Fruit fly (Drosophila melanogaster) whole organism, embryonic: ENCODE measurements around the gene CG10804.

Experiments used
- Adf1 ChIP-seq: fragments of 200-800 bp; sonication (Bioruptor generic); IDR thresholded peaks from 2 replicates; pipeline ENCODE4 v1.3.6; 2022; ENCODE audit warnings: missing biosample characterization, missing genetic modification characterization
- B-H1 ChIP-seq: fragments of 200-800 bp; sonication (Bioruptor generic); IDR thresholded peaks from 3 replicates; pipeline ENCODE4 v1.3.6; 2022; ENCODE audit warnings: missing biosample characterization, missing genetic modification characterization
- CG10321 ChIP-seq: fragments of 200-800 bp; sonication (Bioruptor generic); IDR thresholded peaks from 2 replicates; pipeline ENCODE4 v1.3.6; 2022; ENCODE audit warnings: missing biosample characterization, missing genetic modification characterization
- CG11398 ChIP-seq: fragments of 200-800 bp; sonication (Bioruptor generic); optimal IDR thresholded peaks from 2 replicates; lab custom pipeline; 2016; ENCODE audit warnings: missing biosample characterization, missing genetic modification characterization
- CG11695 ChIP-seq: fragments of 200-800 bp; sonication (Bioruptor generic); IDR thresholded peaks from 3 replicates; pipeline ENCODE4 v1.3.6; 2022; ENCODE audit warnings: missing biosample characterization, missing genetic modification characterization
- CG12071 ChIP-seq: fragments of 200-800 bp; sonication (Bioruptor generic); optimal IDR thresholded peaks from 3 replicates; lab custom pipeline; 2018; ENCODE audit warnings: missing biosample characterization, mild to moderate bottlenecking, missing genetic modification characterization
- CG12236 ChIP-seq: fragments of 200-800 bp; sonication (Bioruptor generic); optimal IDR thresholded peaks from 2 replicates; lab custom pipeline; 2016; ENCODE audit warnings: missing biosample characterization, missing genetic modification characterization
- CG14050 ChIP-seq: fragments of 200-800 bp; sonication (Bioruptor generic); IDR thresholded peaks from 3 replicates; pipeline ENCODE4 v1.3.6; 2022; ENCODE audit warnings: missing biosample characterization, missing genetic modification characterization
- CG14710 ChIP-seq: fragments of 200-800 bp; sonication (Bioruptor generic); optimal IDR thresholded peaks from 3 replicates; lab custom pipeline; 2019; ENCODE audit warnings: missing biosample characterization, mild to moderate bottlenecking, missing genetic modification characterization, moderate library complexity
- CG16779 ChIP-seq: fragments of 200-800 bp; sonication (Bioruptor generic); IDR thresholded peaks from 2 replicates; pipeline ENCODE4 v1.3.6; 2022; ENCODE audit warnings: missing biosample characterization, missing genetic modification characterization
- CG17385 ChIP-seq: fragments of 200-800 bp; sonication (Bioruptor generic); optimal IDR thresholded peaks from 3 replicates; lab custom pipeline; 2018; ENCODE audit warnings: missing biosample characterization, mild to moderate bottlenecking, missing genetic modification characterization
- CG2889 ChIP-seq: fragments of 200-800 bp; sonication (Bioruptor generic); IDR thresholded peaks from 3 replicates; pipeline ENCODE4 v1.3.6; 2022; ENCODE audit warnings: missing biosample characterization, missing genetic modification characterization
- CG30020 ChIP-seq: fragments of 200-800 bp; optimal IDR thresholded peaks from 2 replicates; lab custom pipeline; 2019; ENCODE audit warnings: missing biosample characterization, mild to moderate bottlenecking, missing genetic modification characterization, moderate library complexity
- CG31441 ChIP-seq: fragments of 200-800 bp; sonication (Bioruptor generic); IDR thresholded peaks from 2 replicates; pipeline ENCODE4 v1.3.6; 2022; ENCODE audit warnings: missing biosample characterization, missing genetic modification characterization
- CG3163 ChIP-seq: fragments of 200-800 bp; sonication (Bioruptor generic); optimal IDR thresholded peaks from 3 replicates; lab custom pipeline; 2016; ENCODE audit warnings: missing biosample characterization, missing genetic modification characterization
- CG42726 ChIP-seq: fragments of 200-800 bp; sonication (Bioruptor generic); IDR thresholded peaks from 2 replicates; pipeline ENCODE4 v1.3.6; 2022; ENCODE audit warnings: missing biosample characterization, missing genetic modification characterization; ENCODE audit not compliant: partially characterized antibody
- CG4282 ChIP-seq: fragments of 200-800 bp; sonication (Bioruptor generic); optimal IDR thresholded peaks from 2 replicates; lab custom pipeline; 2016; ENCODE audit warnings: missing biosample characterization, missing genetic modification characterization
- CG4617 ChIP-seq: fragments of 200-800 bp; sonication (Bioruptor generic); optimal IDR thresholded peaks from 3 replicates; lab custom pipeline; 2016; ENCODE audit warnings: missing biosample characterization, missing genetic modification characterization, borderline replicate concordance
- CG7839 ChIP-seq: fragments of 200-800 bp; sonication (Bioruptor generic); optimal IDR thresholded peaks from 3 replicates; lab custom pipeline; 2018; ENCODE audit warnings: missing biosample characterization, mild to moderate bottlenecking, missing genetic modification characterization, moderate library complexity
- CG9797 ChIP-seq: fragments of 200-800 bp; sonication (Bioruptor generic); optimal IDR thresholded peaks from 3 replicates; lab custom pipeline; 2018; ENCODE audit warnings: missing biosample characterization, mild to moderate bottlenecking, missing genetic modification characterization
- CG9876 ChIP-seq: fragments of 200-800 bp; sonication (Bioruptor generic); optimal IDR thresholded peaks from 2 replicates; lab custom pipeline; 2016; ENCODE audit warnings: missing biosample characterization, missing genetic modification characterization
- Camta ChIP-seq: fragments of 200-800 bp; sonication (Bioruptor generic); optimal IDR thresholded peaks from 2 replicates; lab custom pipeline; 2016; ENCODE audit warnings: missing biosample characterization, missing genetic modification characterization
- Chrac-16 ChIP-seq: fragments of 200-800 bp; sonication (Bioruptor generic); optimal IDR thresholded peaks from 3 replicates; lab custom pipeline; 2016; ENCODE audit warnings: missing biosample characterization, missing genetic modification characterization
- Dad ChIP-seq: fragments of 200-800 bp; sonication (Bioruptor generic); optimal IDR thresholded peaks from 3 replicates; lab custom pipeline; 2016; ENCODE audit warnings: missing biosample characterization, missing genetic modification characterization
- Ets65A ChIP-seq: fragments of 200-800 bp; sonication (Bioruptor generic); peaks from one replicate; lab custom pipeline; 2016; ENCODE audit warnings: missing biosample characterization, missing genetic modification characterization
- Hr3 ChIP-seq: fragments of 200-800 bp; sonication (Bioruptor generic); optimal IDR thresholded peaks from 3 replicates; lab custom pipeline; 2016; ENCODE audit warnings: missing biosample characterization, missing genetic modification characterization
- MBD-R2 ChIP-seq: fragments of 200-800 bp; sonication (Bioruptor generic); IDR thresholded peaks from 2 replicates; pipeline ENCODE4 v1.3.6; 2022; ENCODE audit warnings: missing biosample characterization, missing genetic modification characterization
- MESR4 ChIP-seq: fragments of 200-800 bp; sonication (Bioruptor generic); optimal IDR thresholded peaks from 2 replicates; lab custom pipeline; 2018; ENCODE audit warnings: missing biosample characterization, mild to moderate bottlenecking, missing genetic modification characterization, moderate library complexity
- NfI ChIP-seq: fragments of 200-800 bp; sonication (Bioruptor generic); optimal IDR thresholded peaks from 3 replicates; lab custom pipeline; 2018; ENCODE audit warnings: missing biosample characterization, mild to moderate bottlenecking, missing genetic modification characterization, moderate library complexity
- Rx ChIP-seq: fragments of 200-800 bp; sonication (Bioruptor generic); IDR thresholded peaks from 2 replicates; pipeline ENCODE4 v1.3.6; 2022; ENCODE audit warnings: missing biosample characterization, missing genetic modification characterization
- Side ChIP-seq: fragments of 200-800 bp; sonication (Bioruptor generic); optimal IDR thresholded peaks from 2 replicates; lab custom pipeline; 2016; ENCODE audit warnings: missing biosample characterization, missing genetic modification characterization
- al ChIP-seq: fragments of 200-800 bp; sonication (Bioruptor generic); IDR thresholded peaks from 2 replicates; pipeline ENCODE4 v1.3.6; 2022; ENCODE audit warnings: missing biosample characterization, missing genetic modification characterization
- cato ChIP-seq: fragments of 200-800 bp; sonication (Bioruptor generic); optimal IDR thresholded peaks from 2 replicates; lab custom pipeline; 2016; ENCODE audit warnings: missing biosample characterization, missing genetic modification characterization, borderline replicate concordance
- da ChIP-seq: fragments of 200-800 bp; sonication (Bioruptor generic); optimal IDR thresholded peaks from 2 replicates; lab custom pipeline; 2016; ENCODE audit warnings: missing biosample characterization, missing genetic modification characterization
- dan ChIP-seq: fragments of 200-800 bp; sonication (Bioruptor generic); IDR thresholded peaks from 2 replicates; pipeline ENCODE4 v1.3.6; 2022; ENCODE audit warnings: missing biosample characterization, missing genetic modification characterization
- en ChIP-seq: fragments of 200-800 bp; sonication (Bioruptor generic); optimal IDR thresholded peaks from 2 replicates; lab custom pipeline; 2016; ENCODE audit warnings: missing biosample characterization, missing genetic modification characterization
- esg ChIP-seq: fragments of 200-800 bp; sonication (Bioruptor generic); conservative IDR thresholded peaks from 2 replicates; pipeline ENCODE4 v1.3.6; 2022; ENCODE audit warnings: missing biosample characterization, missing genetic modification characterization
- ftz-f1 ChIP-seq: fragments of 200-800 bp; sonication (Bioruptor generic); optimal IDR thresholded peaks from 2 replicates; lab custom pipeline; 2016; ENCODE audit warnings: missing biosample characterization, missing genetic modification characterization
- gt ChIP-seq: fragments of 200-800 bp; sonication (Bioruptor generic); IDR thresholded peaks from 2 replicates; pipeline ENCODE4 v1.3.6; 2022; ENCODE audit warnings: missing biosample characterization, missing genetic modification characterization
- hb ChIP-seq: fragments of 200-800 bp; sonication (Bioruptor generic); IDR thresholded peaks from 3 replicates; pipeline ENCODE4 v1.3.6; 2022; ENCODE audit warnings: missing biosample characterization, missing genetic modification characterization; ENCODE audit not compliant: partially characterized antibody
- ind ChIP-seq: fragments of 200-800 bp; sonication (Bioruptor generic); optimal IDR thresholded peaks from 3 replicates; lab custom pipeline; 2016; ENCODE audit warnings: missing biosample characterization, missing genetic modification characterization
- kah ChIP-seq: fragments of 200-800 bp; sonication (Bioruptor generic); optimal IDR thresholded peaks from 2 replicates; lab custom pipeline; 2018; ENCODE audit warnings: missing biosample characterization, mild to moderate bottlenecking, missing genetic modification characterization
- luna ChIP-seq: fragments of 200-800 bp; sonication (Bioruptor generic); optimal IDR thresholded peaks from 2 replicates; lab custom pipeline; 2016; ENCODE audit warnings: missing biosample characterization, missing genetic modification characterization
- maf-S ChIP-seq: fragments of 200-800 bp; sonication (Bioruptor generic); optimal IDR thresholded peaks from 2 replicates; lab custom pipeline; 2016; ENCODE audit warnings: missing biosample characterization, missing genetic modification characterization
- oc ChIP-seq: fragments of 200-800 bp; sonication (Bioruptor generic); optimal IDR thresholded peaks from 2 replicates; lab custom pipeline; 2018; ENCODE audit warnings: missing biosample characterization, mild to moderate bottlenecking, missing genetic modification characterization, moderate library complexity
- odd ChIP-seq: fragments of 200-800 bp; sonication (Bioruptor generic); optimal IDR thresholded peaks from 2 replicates; lab custom pipeline; 2017; ENCODE audit warnings: missing biosample characterization, mild to moderate bottlenecking, missing genetic modification characterization
- sima ChIP-seq: fragments of 200-800 bp; sonication (Bioruptor generic); optimal IDR thresholded peaks from 2 replicates; lab custom pipeline; 2016; ENCODE audit warnings: missing biosample characterization, missing genetic modification characterization
- vfl ChIP-seq: fragments of 200-800 bp; sonication (Bioruptor generic); optimal IDR thresholded peaks from 2 replicates; lab custom pipeline; 2016; ENCODE audit warnings: missing biosample characterization, missing genetic modification characterization
- zen ChIP-seq: fragments of 200-800 bp; sonication (Bioruptor generic); optimal IDR thresholded peaks from 3 replicates; lab custom pipeline; 2018; ENCODE audit warnings: missing biosample characterization, mild to moderate bottlenecking, missing genetic modification characterization, moderate library complexity

CG10804 gene

dm6 chrX:3482119-3483014, at the start of gene CG10804, which contains the start of gene CG10802 (continued):
- TF ChIP-seq zen (tag; lab: Kevin White, UChicago), result peak; percentile 79
- peak; percentile 84 for TF ChIP-seq MBD-R2 (GFP tag; lab: Robert Waterston, UW)
- TF ChIP-seq CG14050 (GFP tag; lab: Robert Waterston, UW), result peak; percentile 58; the same call in 2 of the 3 replicates
- TF ChIP-seq CG3163 (GFP tag; lab: Kevin White, UChicago), result peak; percentile 58
- TF ChIP-seq Adf1 (GFP tag; lab: Robert Waterston, UW), result 0 out of 2 replicates have a peak, but pooled peaks have one; percentile 36
- TF ChIP-seq da (GFP tag; lab: Kevin White, UChicago), result peak; percentile 60
- TF ChIP-seq MESR4 (GFP tag; lab: Kevin White, UChicago), result peak; percentile 39
- TF ChIP-seq CG7839 (tag; lab: Kevin White, UChicago), result no peak
- peak; percentile 67; the same call in 2 of the 3 replicates for TF ChIP-seq CG11695 (GFP tag; lab: Robert Waterston, UW)
- TF ChIP-seq NfI (GFP tag; lab: Kevin White, UChicago), result peak; percentile 65
- TF ChIP-seq vfl (GFP tag; lab: Kevin White, UChicago), result peak; percentile 69
- peak; percentile 82 for TF ChIP-seq Side (GFP tag; lab: Kevin White, UChicago)
- peak; percentile 30; the same call in 1 of the 2 replicates for TF ChIP-seq dan (GFP tag; lab: Robert Waterston, UW)
- peak; percentile 84 for TF ChIP-seq Chrac-16
- peak; percentile 67; the same call in 1 of the 3 replicates for TF ChIP-seq CG2889
- no peak for TF ChIP-seq kah (GFP tag; lab: Kevin White, UChicago)
- TF ChIP-seq B-H1 (GFP tag; lab: Robert Waterston, UW), result peak; percentile 79
- 0 out of 2 replicates have a peak, but pooled peaks have one; percentile 9 for TF ChIP-seq CG10321 (GFP tag; lab: Robert Waterston, UW)
- peak; percentile 86 for TF ChIP-seq CG31441 (GFP tag; lab: Robert Waterston, UW)
- TF ChIP-seq CG17385, result peak; percentile 45
- no peak for TF ChIP-seq CG12071 (GFP tag; lab: Kevin White, UChicago)
- no peak for TF ChIP-seq CG42726 (GFP tag; lab: Robert Waterston, UW)
- TF ChIP-seq sima (GFP tag; lab: Kevin White, UChicago), result peak; percentile 19
- TF ChIP-seq CG9876, result peak; percentile 58
- TF ChIP-seq gt, result peak; percentile 37
- TF ChIP-seq oc, result no peak
- peak; percentile 71 for TF ChIP-seq CG4282 (GFP tag; lab: Kevin White, UChicago)
- peak; percentile 53 for TF ChIP-seq CG4617 (GFP tag; lab: Kevin White, UChicago)
- TF ChIP-seq odd (GFP tag; lab: Kevin White, UChicago), result no peak
- TF ChIP-seq Hr3 (GFP tag; lab: Kevin White, UChicago), result peak; percentile 70
- peak; percentile 85 for TF ChIP-seq Rx (GFP tag; lab: Robert Waterston, UW)
- TF ChIP-seq Camta, result peak; percentile 50
- peak; percentile 66 for TF ChIP-seq maf-S (GFP tag; lab: Kevin White, UChicago)
- peak; percentile 85 for TF ChIP-seq ind
- peak; percentile 34 for TF ChIP-seq en (GFP tag; lab: Kevin White, UChicago)
- TF ChIP-seq ftz-f1 (GFP tag; lab: Kevin White, UChicago), result no peak
- peak; percentile 85 for TF ChIP-seq al
- no peak for TF ChIP-seq CG16779 (GFP tag; lab: Robert Waterston, UW)
- TF ChIP-seq CG30020 (tag; lab: Kevin White, UChicago), result peak; percentile 52
- peak; percentile 45 for TF ChIP-seq CG9797 (GFP tag; lab: Kevin White, UChicago)
- no peak for TF ChIP-seq hb (GFP tag; lab: Robert Waterston, UW)
- peak; percentile 19 for TF ChIP-seq CG11398 (GFP tag; lab: Kevin White, UChicago)
- peak; percentile 83 for TF ChIP-seq esg
- peak; percentile 61 for TF ChIP-seq CG12236 (GFP tag; lab: Kevin White, UChicago)
- peak; percentile 98 for TF ChIP-seq Ets65A (GFP tag; lab: Kevin White, UChicago)
- peak; percentile 73 for TF ChIP-seq CG14710 (tag; lab: Kevin White, UChicago)
- peak; percentile 39 for TF ChIP-seq Dad (GFP tag; lab: Kevin White, UChicago)
- peak; percentile 40 for TF ChIP-seq luna (GFP tag; lab: Kevin White, UChicago)
- TF ChIP-seq cato, result peak; percentile 62
